ENCODE assay signal across 4 fruit fly cellular contexts in the genomic region with DNA sequence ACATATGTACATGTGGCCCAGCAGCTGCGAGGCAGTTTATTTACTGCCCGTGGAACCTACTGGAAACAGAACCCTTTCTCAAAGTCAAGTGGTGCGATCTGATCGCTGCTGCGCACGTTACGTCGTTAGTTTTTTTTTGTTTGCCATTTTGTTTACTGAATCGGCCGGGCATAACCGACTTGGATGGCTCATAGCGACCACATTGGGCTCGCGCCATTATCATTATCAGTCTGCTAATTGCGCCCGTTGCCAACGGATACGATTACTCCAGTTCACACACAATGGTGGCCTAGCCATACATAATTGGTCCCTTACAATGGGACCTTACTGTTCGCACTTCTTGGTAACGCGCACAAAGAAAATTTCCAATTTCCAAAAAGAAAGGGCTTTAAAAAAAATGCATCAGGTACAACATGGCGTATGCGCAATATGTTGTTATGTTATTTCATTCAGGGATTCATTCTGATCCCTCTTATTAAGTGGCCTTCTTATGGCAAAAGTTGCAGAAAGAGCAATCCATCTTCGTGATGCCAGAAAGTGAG.
TF ChIP-seq lines count a peak whose summit lies in the region.

No protein-coding gene starts in this region.

- TF ChIP-seq CTCF in whole organism, embryonic (GFP tag; optimal IDR thresholded peaks at IDR 0.05; lab: Kevin White, UChicago) = no peak

TF ChIP-seq in whole organism, embryonic, 481 proteins besides CTCF, POLR2A, EP300 and RAD21 (continues in another document):
- TF ChIP-seq Dip2 (GFP tag; IDR thresholded peaks at IDR 0.05; lab: Robert Waterston, UW) = no peak
- TF ChIP-seq CG9437 (GFP tag; optimal IDR thresholded peaks at IDR 0.05; lab: Kevin White, UChicago) = peak; percentile 25
- TF ChIP-seq ftz-f1 (GFP tag; optimal IDR thresholded peaks at IDR 0.05; lab: Kevin White, UChicago) = no peak
- no peak for TF ChIP-seq Poxn (GFP tag; IDR thresholded peaks at IDR 0.05; lab: Robert Waterston, UW)
- no peak for TF ChIP-seq corto (GFP tag; optimal IDR thresholded peaks at IDR 0.05; lab: Kevin White, UChicago)
- peak in 1 of 2 experiments; percentile 25 for TF ChIP-seq bsh (GFP tag; optimal IDR thresholded peaks at IDR 0.05; lab: Kevin White, UChicago)
- TF ChIP-seq NC2α (GFP tag; optimal IDR thresholded peaks at IDR 0.05; lab: Kevin White, UChicago) = no peak
- TF ChIP-seq HLH4C (GFP tag; IDR thresholded peaks at IDR 0.05; lab: Robert Waterston, UW; ENCODE audit: partially characterized antibody) = no peak
- TF ChIP-seq Adf1 (GFP tag; IDR thresholded peaks at IDR 0.05; lab: Robert Waterston, UW) = no peak
- no peak for TF ChIP-seq sima (GFP tag; optimal IDR thresholded peaks at IDR 0.05; lab: Kevin White, UChicago)
- TF ChIP-seq CG11695 (GFP tag; IDR thresholded peaks at IDR 0.05; lab: Robert Waterston, UW) = no peak
- TF ChIP-seq CG3407 (GFP tag; optimal IDR thresholded peaks at IDR 0.05; lab: Kevin White, UChicago) = no peak
- TF ChIP-seq wek (GFP tag; optimal IDR thresholded peaks at IDR 0.05; lab: Kevin White, UChicago) = no peak
- TF ChIP-seq Atf-2 (GFP tag; optimal IDR thresholded peaks at IDR 0.05; lab: Kevin White, UChicago) = no peak
- no peak for TF ChIP-seq CrebB (tag; optimal IDR thresholded peaks at IDR 0.05; lab: Kevin White, UChicago)
- peak; percentile 37 for TF ChIP-seq Side (GFP tag; optimal IDR thresholded peaks at IDR 0.05; lab: Kevin White, UChicago)
- no peak for TF ChIP-seq jigr1 (GFP tag; IDR thresholded peaks at IDR 0.05; lab: Robert Waterston, UW)
- TF ChIP-seq Vsx1 (GFP tag; optimal IDR thresholded peaks at IDR 0.05; lab: Kevin White, UChicago) = peak; percentile 26
- TF ChIP-seq pnt (GFP tag; optimal IDR thresholded peaks at IDR 0.05; lab: Kevin White, UChicago) = no peak
- TF ChIP-seq dmrt11E (tag; optimal IDR thresholded peaks at IDR 0.05; lab: Kevin White, UChicago) = no peak
- TF ChIP-seq CG14860 (GFP tag; IDR thresholded peaks at IDR 0.05; lab: Robert Waterston, UW; ENCODE audit: partially characterized antibody) = no peak
- TF ChIP-seq schlank (tag; optimal IDR thresholded peaks at IDR 0.05; lab: Kevin White, UChicago) = no peak

TF ChIP-seq in whole organism, prepupa, 60 proteins besides CTCF, POLR2A, EP300 and RAD21 (continues in another document):
- TF ChIP-seq CG15336 (GFP tag; IDR thresholded peaks at IDR 0.05; lab: Robert Waterston, UW) = no peak
- TF ChIP-seq CG16779 (tag; optimal IDR thresholded peaks at IDR 0.05; lab: Kevin White, UChicago) = no peak
- TF ChIP-seq Hr38 (GFP tag; optimal IDR thresholded peaks at IDR 0.05; lab: Kevin White, UChicago) = no peak
- peak; percentile 36 for TF ChIP-seq CG6276 (GFP tag; optimal IDR thresholded peaks at IDR 0.05; lab: Kevin White, UChicago)
- peak; percentile 23 to 35 for TF ChIP-seq ss (GFP tag; optimal IDR thresholded peaks at IDR 0.05; lab: Kevin White, UChicago)
- no peak for TF ChIP-seq Eip93F (GFP tag; optimal IDR thresholded peaks at IDR 0.05; lab: Kevin White, UChicago)
- TF ChIP-seq CG32006 (GFP tag; optimal IDR thresholded peaks at IDR 0.05; lab: Kevin White, UChicago) = peak; percentile 82
- no peak for TF ChIP-seq CG8319 (GFP tag; optimal IDR thresholded peaks at IDR 0.05; lab: Kevin White, UChicago)
- TF ChIP-seq CG11762 (GFP tag; optimal IDR thresholded peaks at IDR 0.05; lab: Kevin White, UChicago; ENCODE audit: insufficient read depth) = no peak
- TF ChIP-seq fkh (GFP tag; optimal IDR thresholded peaks at IDR 0.05; lab: Kevin White, UChicago) = peak; percentile 75
- TF ChIP-seq Sox102F (GFP tag; optimal IDR thresholded peaks at IDR 0.05; lab: Kevin White, UChicago) = peak; percentile 22
- TF ChIP-seq topi (GFP tag; optimal IDR thresholded peaks at IDR 0.05; lab: Kevin White, UChicago) = peak; percentile 46
- peak; percentile 51 for TF ChIP-seq achi (GFP tag; optimal IDR thresholded peaks at IDR 0.05; lab: Kevin White, UChicago)
- no peak for TF ChIP-seq CG8119 (GFP tag; IDR thresholded peaks at IDR 0.05; lab: Robert Waterston, UW)
- peak; percentile 17 for TF ChIP-seq Smox (GFP tag; optimal IDR thresholded peaks at IDR 0.05; lab: Kevin White, UChicago)
- TF ChIP-seq Hr39 (GFP tag; optimal IDR thresholded peaks at IDR 0.05; lab: Kevin White, UChicago) = peak; percentile 29
- no peak for TF ChIP-seq CG34406 (GFP tag; optimal IDR thresholded peaks at IDR 0.05; lab: Kevin White, UChicago)
- no peak for TF ChIP-seq CG11902 (GFP tag; optimal IDR thresholded peaks at IDR 0.05; lab: Kevin White, UChicago)
- TF ChIP-seq CG6808 (GFP tag; optimal IDR thresholded peaks at IDR 0.05; lab: Kevin White, UChicago) = peak; percentile 31
- peak; percentile 40 for TF ChIP-seq acj6 (GFP tag; optimal IDR thresholded peaks at IDR 0.05; lab: Kevin White, UChicago)
- 0 out of 2 replicates have a peak, but pooled peaks have one; percentile 17 for TF ChIP-seq Gug (GFP tag; IDR thresholded peaks at IDR 0.05; lab: Robert Waterston, UW)
- TF ChIP-seq CG1621 (tag; optimal IDR thresholded peaks at IDR 0.05; lab: Kevin White, UChicago) = no peak

TF ChIP-seq in whole organism, pupa, 21 proteins besides CTCF, POLR2A, EP300 and RAD21:
- TF ChIP-seq CG9948 (tag; optimal IDR thresholded peaks at IDR 0.05; lab: Kevin White, UChicago) (peak; percentile 63), Ets98B (GFP tag; IDR thresholded peaks at IDR 0.05; lab: Robert Waterston, UW) (no peak), CG12605 (GFP tag; IDR thresholded peaks at IDR 0.05; lab: Robert Waterston, UW) (0 out of 2 replicates have a peak, but pooled peaks have one; percentile 29), D1 (tag; optimal IDR thresholded peaks at IDR 0.05; lab: Kevin White, UChicago) (no peak), Pif1A (GFP tag; optimal IDR thresholded peaks at IDR 0.05; lab: Kevin White, UChicago) (peak; percentile 48), CG10348 (GFP tag; IDR thresholded peaks at IDR 0.05; lab: Robert Waterston, UW) (no peak), EcR (GFP tag; optimal IDR thresholded peaks at IDR 0.05; lab: Kevin White, UChicago) (peak; percentile 14), CG14655 (GFP tag; optimal IDR thresholded peaks at IDR 0.05; lab: Kevin White, UChicago) (peak; percentile 77), CG8159 (tag; optimal IDR thresholded peaks at IDR 0.05; lab: Kevin White, UChicago) (peak; percentile 14), CG34367 (tag; optimal IDR thresholded peaks at IDR 0.05; lab: Kevin White, UChicago) (peak; percentile 6), CG17806 (tag; optimal IDR thresholded peaks at IDR 0.05; lab: Kevin White, UChicago) (no peak), Pif1B (GFP tag; optimal IDR thresholded peaks at IDR 0.05; lab: Kevin White, UChicago) (peak; percentile 31), gl (tag; optimal IDR thresholded peaks at IDR 0.05; lab: Kevin White, UChicago) (no peak), CG32121 (GFP tag; IDR thresholded peaks at IDR 0.05; lab: Robert Waterston, UW) (no peak), Snoo (tag; optimal IDR thresholded peaks at IDR 0.05; lab: Kevin White, UChicago) (peak; percentile 1), CG13204 (GFP tag; optimal IDR thresholded peaks at IDR 0.05; lab: Kevin White, UChicago) (peak; percentile 20), rn (GFP tag; IDR thresholded peaks at IDR 0.05; lab: Robert Waterston, UW) (no peak), CG8301 (tag; optimal IDR thresholded peaks at IDR 0.05; lab: Kevin White, UChicago) (peak; percentile 62), CG4496 (GFP tag; IDR thresholded peaks at IDR 0.05; lab: Robert Waterston, UW) (no peak; the same call in 2 of the 3 replicates), CG15710 (tag; optimal IDR thresholded peaks at IDR 0.05; lab: Kevin White, UChicago) (no peak), fd96Ca (GFP tag; IDR thresholded peaks at IDR 0.05; lab: Robert Waterston, UW) (0 out of 3 replicates have a peak, but pooled peaks have one; percentile 34)

TF ChIP-seq in whole organism, wandering third instar larva, 38 proteins besides CTCF, POLR2A, EP300 and RAD21 (continues in another document):
- TF ChIP-seq Hr78 (GFP tag; optimal IDR thresholded peaks at IDR 0.05; lab: Kevin White, UChicago) = no peak
- TF ChIP-seq Vsx2 (GFP tag; optimal IDR thresholded peaks at IDR 0.05; lab: Kevin White, UChicago; ENCODE audit: partially characterized antibody) = no peak
- no peak for TF ChIP-seq Myc (optimal IDR thresholded peaks at IDR 0.05; lab: Kevin White, UChicago)
- no peak for TF ChIP-seq brk (GFP tag; optimal IDR thresholded peaks at IDR 0.05; lab: Kevin White, UChicago)
- no peak for TF ChIP-seq Jra (GFP tag; optimal IDR thresholded peaks at IDR 0.05; lab: Kevin White, UChicago)
- no peak for TF ChIP-seq CG32264 (GFP tag; optimal IDR thresholded peaks at IDR 0.05; lab: Kevin White, UChicago)
- TF ChIP-seq rgr (GFP tag; optimal IDR thresholded peaks at IDR 0.05; lab: Kevin White, UChicago) = peak; percentile 5
- TF ChIP-seq Mio (GFP tag; optimal IDR thresholded peaks at IDR 0.05; lab: Kevin White, UChicago) = no peak
- no peak for TF ChIP-seq Dfd (GFP tag; optimal IDR thresholded peaks at IDR 0.05; lab: Kevin White, UChicago)
- no peak for TF ChIP-seq dl (GFP tag; optimal IDR thresholded peaks at IDR 0.05; lab: Kevin White, UChicago; ENCODE audit: insufficient read depth in 1 of 2, partially characterized antibody in 2 of 2)
- peak; percentile 25 for TF ChIP-seq Sp1 (GFP tag; optimal IDR thresholded peaks at IDR 0.05; lab: Kevin White, UChicago)
- no peak for TF ChIP-seq Abd-B (GFP tag; optimal IDR thresholded peaks at IDR 0.05; lab: Kevin White, UChicago)
- no peak for TF ChIP-seq jim (GFP tag; optimal IDR thresholded peaks at IDR 0.05; lab: Kevin White, UChicago)
- peak; percentile 41 for TF ChIP-seq h (GFP tag; optimal IDR thresholded peaks at IDR 0.05; lab: Kevin White, UChicago)
- TF ChIP-seq Hnf4 (GFP tag; optimal IDR thresholded peaks at IDR 0.05; lab: Kevin White, UChicago) = no peak
- TF ChIP-seq GATAd (GFP tag; optimal IDR thresholded peaks at IDR 0.05; lab: Kevin White, UChicago) = no peak
- TF ChIP-seq pan (optimal IDR thresholded peaks at IDR 0.05; lab: Kevin White, UChicago) = no peak
- no peak for TF ChIP-seq tai (GFP tag; optimal IDR thresholded peaks at IDR 0.05; lab: Kevin White, UChicago)
- TF ChIP-seq woc (GFP tag; optimal IDR thresholded peaks at IDR 0.05; lab: Kevin White, UChicago) = peak; percentile 74
- no peak for TF ChIP-seq dsf (GFP tag; optimal IDR thresholded peaks at IDR 0.05; lab: Kevin White, UChicago; ENCODE audit: borderline replicate concordance)
- TF ChIP-seq CrebA (GFP tag; optimal IDR thresholded peaks at IDR 0.05; lab: Kevin White, UChicago; ENCODE audit: borderline replicate concordance) = no peak
- TF ChIP-seq Hr83 (GFP tag; optimal IDR thresholded peaks at IDR 0.05; lab: Kevin White, UChicago; ENCODE audit: poor library complexity, severe bottlenecking) = no peak
- no peak for TF ChIP-seq psq (GFP tag; optimal IDR thresholded peaks at IDR 0.05; lab: Kevin White, UChicago)
- TF ChIP-seq fru (GFP tag; optimal IDR thresholded peaks at IDR 0.05; lab: Kevin White, UChicago) = peak; percentile 63
- peak; percentile 34 for TF ChIP-seq OdsH (GFP tag; optimal IDR thresholded peaks at IDR 0.05; lab: Kevin White, UChicago)
- no peak for TF ChIP-seq CG9705 (GFP tag; optimal IDR thresholded peaks at IDR 0.05; lab: Kevin White, UChicago)
- TF ChIP-seq Dif (GFP tag; optimal IDR thresholded peaks at IDR 0.05; lab: Kevin White, UChicago; ENCODE audit: partially characterized antibody) = no peak
- TF ChIP-seq sage (GFP tag; optimal IDR thresholded peaks at IDR 0.05; lab: Kevin White, UChicago) = no peak
